Fruit fly (Drosophila melanogaster): ENCODE results near the gene CG7910.
A peak's percentile ranks its signal among the peaks of the same experiment; 100 is the strongest.

CG7910 gene

dm6 chr3R:8119457-8120337, 32.6 kb downstream of the CG7910 start (continued):
- TF ChIP-seq CG2712 (tag; optimal IDR thresholded peaks at IDR 0.05), result peak; percentile 73
- TF ChIP-seq CG5180 (GFP tag; optimal IDR thresholded peaks at IDR 0.05), result peak; percentile 25
- no peak for TF ChIP-seq tx (GFP tag; optimal IDR thresholded peaks at IDR 0.05)
- TF ChIP-seq CG31388 (GFP tag; optimal IDR thresholded peaks at IDR 0.05), result no peak
- TF ChIP-seq CG15073 (GFP tag; optimal IDR thresholded peaks at IDR 0.05), result no peak
- TF ChIP-seq Camta (GFP tag; optimal IDR thresholded peaks at IDR 0.05), result no peak
- TF ChIP-seq Ada2b (GFP tag; IDR thresholded peaks at IDR 0.05), result peak; percentile 66
- no peak for TF ChIP-seq Mrtf (GFP tag; IDR thresholded peaks at IDR 0.05)
- TF ChIP-seq Hsf (GFP tag; optimal IDR thresholded peaks at IDR 0.05), result no peak
- TF ChIP-seq Ssrp (tag; optimal IDR thresholded peaks at IDR 0.05), result peak; percentile 52
- peak; percentile 62 for TF ChIP-seq run (tag; optimal IDR thresholded peaks at IDR 0.05)
- TF ChIP-seq HHEX (GFP tag; optimal IDR thresholded peaks at IDR 0.05), result peak; percentile 54
- TF ChIP-seq Doc3 (GFP tag; IDR thresholded peaks at IDR 0.05; ENCODE audit: partially characterized antibody), result no peak
- TF ChIP-seq CG10654 (GFP tag; optimal IDR thresholded peaks at IDR 0.05), result peak; percentile 9
- peak; percentile 98 for TF ChIP-seq kay (GFP tag; optimal IDR thresholded peaks at IDR 0.05)
- TF ChIP-seq CG9932 (GFP tag; IDR thresholded peaks at IDR 0.05), result peak; percentile 82
- peak; percentile 48 for TF ChIP-seq sna (GFP tag; IDR thresholded peaks at IDR 0.05; ENCODE audit: partially characterized antibody)
- peak; percentile 70 for TF ChIP-seq cwo (GFP tag; optimal IDR thresholded peaks at IDR 0.05)
- peak in 1 of 2 experiments; percentile 48 for TF ChIP-seq dpn (GFP tag; optimal IDR thresholded peaks at IDR 0.05)
- TF ChIP-seq unpg (GFP tag; optimal IDR thresholded peaks at IDR 0.05), result peak; percentile 76
- TF ChIP-seq chm (GFP tag; IDR thresholded peaks at IDR 0.05), result peak; percentile 71
- TF ChIP-seq Pdp1 (GFP tag; optimal IDR thresholded peaks at IDR 0.05), result peak in 1 of 2 experiments; percentile 67
- no peak for TF ChIP-seq Gsc (GFP tag; IDR thresholded peaks at IDR 0.05)
- TF ChIP-seq gem (tag; optimal IDR thresholded peaks at IDR 0.05), result peak; percentile 87
- TF ChIP-seq wor (GFP tag; IDR thresholded peaks at IDR 0.05), result peak; percentile 41; the same call in 1 of the 2 replicates
- TF ChIP-seq Mes4 (GFP tag; optimal IDR thresholded peaks at IDR 0.05), result no peak
- TF ChIP-seq Deaf1 (tag; optimal IDR thresholded peaks at IDR 0.05), result peak; percentile 32
- no peak for TF ChIP-seq Mad (GFP tag; optimal IDR thresholded peaks at IDR 0.05)
- TF ChIP-seq shn (GFP tag; optimal IDR thresholded peaks at IDR 0.05), result peak; percentile 43
- no peak for TF ChIP-seq CG17802 (tag; optimal IDR thresholded peaks at IDR 0.05)
- TF ChIP-seq gce (GFP tag; IDR thresholded peaks at IDR 0.05), result no peak; the same call in 2 of the 3 replicates
- TF ChIP-seq CG14441 (GFP tag; IDR thresholded peaks at IDR 0.05), result peak; percentile 40; the same call in 1 of the 2 replicates
- TF ChIP-seq ase (GFP tag; IDR thresholded peaks at IDR 0.05), result peak; percentile 43; the same call in 1 of the 3 replicates
- TF ChIP-seq z (GFP tag; IDR thresholded peaks at IDR 0.05), result peak; percentile 79; the same call in 2 of the 3 replicates
- TF ChIP-seq Six4 (GFP tag; optimal IDR thresholded peaks at IDR 0.05), result peak; percentile 35
- peak; percentile 0 for TF ChIP-seq yki (optimal IDR thresholded peaks at IDR 0.05)
- peak; percentile 74 for TF ChIP-seq Dek (tag; optimal IDR thresholded peaks at IDR 0.05)
- peak; percentile 31 for TF ChIP-seq odd (GFP tag; optimal IDR thresholded peaks at IDR 0.05)
- no peak for TF ChIP-seq Gug (GFP tag; IDR thresholded peaks at IDR 0.05)
- TF ChIP-seq CrebB (tag; optimal IDR thresholded peaks at IDR 0.05), result peak; percentile 45
- TF ChIP-seq en (GFP tag; optimal IDR thresholded peaks at IDR 0.05), result no peak
- TF ChIP-seq CG12104 (GFP tag; optimal IDR thresholded peaks at IDR 0.05), result peak; percentile 39
- TF ChIP-seq ro (GFP tag; IDR thresholded peaks at IDR 0.05), result no peak
- TF ChIP-seq CG12219 (GFP tag; optimal IDR thresholded peaks at IDR 0.05), result no peak
- TF ChIP-seq CG7839 (tag; optimal IDR thresholded peaks at IDR 0.05), result peak; percentile 82
- peak; percentile 81 for TF ChIP-seq zf30C (GFP tag; optimal IDR thresholded peaks at IDR 0.05)
- TF ChIP-seq pnt (GFP tag; optimal IDR thresholded peaks at IDR 0.05), result no peak
- TF ChIP-seq CG16813 (GFP tag; IDR thresholded peaks at IDR 0.05; ENCODE audit: partially characterized antibody), result no peak
- no peak for TF ChIP-seq Oaz (GFP tag; IDR thresholded peaks at IDR 0.05)
